Worm (Caenorhabditis elegans) whole organism, L1 larva: Measurements from ENCODE around the gene jtr-1.

Experiments used
- C16A3.4 ChIP-seq: fragments of 150-350 bp; optimal IDR thresholded peaks from 2 replicates; lab custom pipeline; 2014; ENCODE audit warnings: missing biosample characterization, missing genetic modification characterization
- aly-2 ChIP-seq: fragments of 150-350 bp; optimal IDR thresholded peaks from 2 replicates; lab custom pipeline; 2014; ENCODE audit warnings: missing biosample characterization, missing genetic modification characterization
- fos-1 ChIP-seq: fragments of 150-350 bp; optimal IDR thresholded peaks from 2 replicates; lab custom pipeline; 2014; ENCODE audit warnings: missing biosample characterization, missing genetic modification characterization
- lin-13 ChIP-seq: fragments of 150-350 bp; optimal IDR thresholded peaks from 2 replicates; lab custom pipeline; 2014; ENCODE audit warnings: missing biosample characterization, missing genetic modification reagents, missing genetic modification characterization
- nhr-71 ChIP-seq: sonication (generic microtip); optimal IDR thresholded peaks from 2 replicates; lab custom pipeline; 2016; ENCODE audit warnings: mild to moderate bottlenecking, missing genetic modification characterization, moderate library complexity, missing compliant biosample characterization
- nhr-76 ChIP-seq: sonication (generic microtip); optimal IDR thresholded peaks from 2 replicates; lab custom pipeline; 2017; ENCODE audit warnings: missing biosample characterization, missing genetic modification characterization

- TF ChIP-seq C16A3.4 (no peak), nhr-76 (no peak), fos-1 (tag; lab: Kevin White, UChicago) (no peak), nhr-71 (tag; lab: Kevin White, UChicago) (peak; percentile 72), aly-2 (no peak), lin-13 (GFP tag; lab: Kevin White, UChicago) (no peak)
These were observed 33.5 kb downstream of the jtr-1 start for ce11 chrIV:1454194-1454593.
